Worm (Caenorhabditis elegans) whole organism, L2 larva: ENCODE data around the gene rpn-12.
A peak's percentile ranks its signal among the peaks of the same experiment; 100 is the strongest.

Experiments
- F13H6.1 ChIP-seq: sonication (generic microtip); optimal IDR thresholded peaks from 2 replicates; lab custom pipeline; 2016; ENCODE audit warnings: missing genetic modification characterization, missing compliant biosample characterization
- R02D3.7 ChIP-seq: fragments of 150-350 bp; optimal IDR thresholded peaks from 2 replicates; lab custom pipeline; 2014; ENCODE audit warnings: missing biosample characterization, missing genetic modification characterization
- Y55F3AM.14 ChIP-seq: fragments of 200-800 bp; sonication (Bioruptor generic); optimal IDR thresholded peaks from 2 replicates; lab custom pipeline; 2018; ENCODE audit warnings: mild to moderate bottlenecking, missing genetic modification characterization, missing compliant biosample characterization
- alr-1 ChIP-seq: fragments of 150-350 bp; optimal IDR thresholded peaks from 2 replicates; lab custom pipeline; 2014; ENCODE audit warnings: missing biosample characterization, missing genetic modification characterization
- aly-2 ChIP-seq: fragments of 150-350 bp; optimal IDR thresholded peaks from 2 replicates; lab custom pipeline; 2014; ENCODE audit warnings: missing biosample characterization, missing genetic modification characterization
- ama-1 ChIP-seq: fragments of 150-350 bp; optimal IDR thresholded peaks from 2 replicates; lab custom pipeline; 2018; ENCODE audit warnings: inconsistent platforms
- ceh-82 ChIP-seq: fragments of 150-350 bp; optimal IDR thresholded peaks from 2 replicates; lab custom pipeline; 2014; ENCODE audit warnings: missing biosample characterization, missing genetic modification characterization
- crh-2 ChIP-seq: sonication (generic microtip); optimal IDR thresholded peaks from 2 replicates; lab custom pipeline; 2017; ENCODE audit warnings: missing biosample characterization, missing genetic modification characterization
- dmd-4 ChIP-seq: sonication (generic microtip); optimal IDR thresholded peaks from 2 replicates; lab custom pipeline; 2017; ENCODE audit warnings: missing biosample characterization, missing genetic modification characterization
- egl-27 ChIP-seq: sonication (generic microtip); optimal IDR thresholded peaks from 3 replicates; lab custom pipeline; 2017; ENCODE audit warnings: missing biosample characterization, missing genetic modification reagents, missing genetic modification characterization
- fos-1 ChIP-seq: fragments of 150-350 bp; optimal IDR thresholded peaks from 2 replicates; lab custom pipeline; 2014; ENCODE audit warnings: missing biosample characterization, missing genetic modification characterization
- gmeb-1 ChIP-seq: fragments of 150-350 bp; optimal IDR thresholded peaks from 2 replicates; lab custom pipeline; 2014; ENCODE audit warnings: missing biosample characterization, missing genetic modification characterization
- lin-11 ChIP-seq: fragments of 150-350 bp; sonication (generic microtip); optimal IDR thresholded peaks from 2 replicates; lab custom pipeline; 2014; ENCODE audit warnings: missing biosample characterization, missing genetic modification characterization, inconsistent platforms, mixed read lengths
- lin-13 ChIP-seq: fragments of 150-350 bp; optimal IDR thresholded peaks from 2 replicates; lab custom pipeline; 2014; ENCODE audit warnings: missing biosample characterization, missing genetic modification reagents, missing genetic modification characterization
- lsy-2 ChIP-seq, 2 experiments: fragments of 150-350 bp in 1 of 2; sonication (generic microtip) in 1 of 2; optimal IDR thresholded peaks; 2 replicates each; lab custom pipeline; 2014 to 2017; ENCODE audit warnings: missing biosample characterization in 2 of 2, missing genetic modification characterization in 2 of 2
- mab-5 ChIP-seq: fragments of 150-350 bp; optimal IDR thresholded peaks from 2 replicates; lab custom pipeline; 2014; ENCODE audit warnings: missing biosample characterization, missing genetic modification characterization
- mbf-1 ChIP-seq: sonication (generic microtip); optimal IDR thresholded peaks from 2 replicates; lab custom pipeline; 2017; ENCODE audit warnings: missing biosample characterization, missing genetic modification characterization
- mdl-1 ChIP-seq, 2 experiments: fragments of 150-350 bp in 1 of 2; sonication (generic microtip) in 1 of 2; optimal IDR thresholded peaks; 2 replicates each; lab custom pipeline; 2017; ENCODE audit warnings: missing biosample characterization in 2 of 2, missing genetic modification characterization in 2 of 2
- nhr-10 ChIP-seq: sonication (generic microtip); optimal IDR thresholded peaks from 2 replicates; lab custom pipeline; 2017; ENCODE audit warnings: missing biosample characterization, missing genetic modification characterization
- nhr-129 ChIP-seq: fragments of 150-350 bp; optimal IDR thresholded peaks from 2 replicates; lab custom pipeline; 2014; ENCODE audit warnings: missing biosample characterization, missing genetic modification characterization
- nhr-21 ChIP-seq: fragments of 150-350 bp; optimal IDR thresholded peaks from 2 replicates; lab custom pipeline; 2014; ENCODE audit warnings: missing biosample characterization, missing genetic modification characterization
- nhr-23 ChIP-seq: fragments of 150-350 bp; optimal IDR thresholded peaks from 2 replicates; lab custom pipeline; 2014; ENCODE audit warnings: missing biosample characterization, missing genetic modification reagents, missing genetic modification characterization
- nhr-25 ChIP-seq: fragments of 150-350 bp; sonication (generic microtip); optimal IDR thresholded peaks from 3 replicates; lab custom pipeline; 2014; ENCODE audit warnings: missing biosample characterization, missing genetic modification characterization
- nhr-77 ChIP-seq: fragments of 150-350 bp; optimal IDR thresholded peaks from 2 replicates; lab custom pipeline; 2014; ENCODE audit warnings: missing biosample characterization, missing genetic modification characterization
- peb-1 ChIP-seq: fragments of 150-350 bp; optimal IDR thresholded peaks from 2 replicates; lab custom pipeline; 2014; ENCODE audit warnings: missing biosample characterization, missing genetic modification characterization
- sem-4 ChIP-seq: fragments of 150-350 bp; optimal IDR thresholded peaks from 2 replicates; lab custom pipeline; 2014; ENCODE audit warnings: missing biosample characterization, missing genetic modification reagents, missing genetic modification characterization
- skn-1 ChIP-seq: sonication (generic microtip); optimal IDR thresholded peaks from 2 replicates; lab custom pipeline; 2017; ENCODE audit warnings: missing biosample characterization, missing genetic modification characterization
- sma-3 ChIP-seq: sonication (generic microtip); optimal IDR thresholded peaks from 2 replicates; lab custom pipeline; 2016; ENCODE audit warnings: missing genetic modification reagents, missing genetic modification characterization, missing compliant biosample characterization
- sma-9 ChIP-seq, 2 experiments: fragments of 150-350 bp in 1 of 2; sonication (generic microtip) in 1 of 2; optimal IDR thresholded peaks; 2 replicates each; lab custom pipeline; 2014 to 2016; ENCODE audit warnings: missing genetic modification characterization in 2 of 2, mild to moderate bottlenecking in 1 of 2, missing biosample characterization in 1 of 2, missing compliant biosample characterization in 1 of 2, missing genetic modification reagents in 1 of 2, moderate library complexity in 1 of 2
- snpc-4 ChIP-seq: fragments of 150-350 bp; optimal IDR thresholded peaks from 2 replicates; lab custom pipeline; 2014; ENCODE audit warnings: missing biosample characterization, missing genetic modification characterization
- unc-39 ChIP-seq: fragments of 150-350 bp; optimal IDR thresholded peaks from 2 replicates; lab custom pipeline; 2014; ENCODE audit warnings: missing biosample characterization, missing genetic modification characterization
- unc-55 ChIP-seq: fragments of 150-350 bp; sonication (generic microtip); optimal IDR thresholded peaks from 3 replicates; lab custom pipeline; 2014; ENCODE audit warnings: missing biosample characterization, missing genetic modification reagents, missing genetic modification characterization
- zag-1 ChIP-seq: fragments of 150-350 bp; optimal IDR thresholded peaks from 2 replicates; lab custom pipeline; 2014; ENCODE audit warnings: missing biosample characterization, missing genetic modification characterization
- ztf-11 ChIP-seq: sonication (generic microtip); optimal IDR thresholded peaks from 2 replicates; lab custom pipeline; 2017; ENCODE audit warnings: missing biosample characterization, missing genetic modification characterization
- ztf-4 ChIP-seq: fragments of 150-350 bp; optimal IDR thresholded peaks from 2 replicates; lab custom pipeline; 2014; ENCODE audit warnings: missing biosample characterization, missing genetic modification characterization

The rpn-12 gene

ce11 chrII:11645383-11645782, 7.5 kb upstream of the rpn-12 start:
- TF ChIP-seq lin-11 (tag; lab: Kevin White, UChicago) (no peak), nhr-77 (tag; lab: Kevin White, UChicago) (no peak), sma-9 (GFP tag; optimal IDR thresholded peaks at IDR 0.05; lab: Kevin White, UChicago) (peak; percentile 4), sma-9 (tag; optimal IDR thresholded peaks at IDR 0.05; lab: Kevin White, UChicago) (no peak), snpc-4 (no peak), ztf-11 (tag; lab: Kevin White, UChicago) (no peak)

ce11 chrII:11646276-11646797, 6.6 kb upstream of the rpn-12 start, which contains the start of gene ghi-1:
TSS of gene ghi-1 (plus strand) at chrII:11646747.
- peak; percentile 54 for TF ChIP-seq fos-1 (tag; lab: Kevin White, UChicago)
- no peak for TF ChIP-seq unc-39
- no peak for TF ChIP-seq ztf-4
- no peak for TF ChIP-seq lin-11 (tag; lab: Kevin White, UChicago)
- peak; percentile 19 for TF ChIP-seq sma-9 (GFP tag; optimal IDR thresholded peaks at IDR 0.05; lab: Kevin White, UChicago)
- no peak for TF ChIP-seq sma-9 (tag; optimal IDR thresholded peaks at IDR 0.05; lab: Kevin White, UChicago)
- no peak for TF ChIP-seq nhr-77 (tag; lab: Kevin White, UChicago)
- TF ChIP-seq egl-27 = no peak
- no peak for TF ChIP-seq nhr-129 (tag; lab: Kevin White, UChicago)
- peak; percentile 11 for TF ChIP-seq nhr-25 (tag; lab: Kevin White, UChicago)
- no peak for TF ChIP-seq lsy-2 (tag; optimal IDR thresholded peaks at IDR 0.05; lab: Kevin White, UChicago)
- no peak for TF ChIP-seq gmeb-1
- TF ChIP-seq R02D3.7 (tag; lab: Kevin White, UChicago) = no peak
- peak; percentile 8 for TF ChIP-seq sma-3 (GFP tag; lab: Kevin White, UChicago)
- no peak for TF ChIP-seq F13H6.1
- no peak for TF ChIP-seq zag-1
- no peak for TF ChIP-seq nhr-23 (tag; lab: Kevin White, UChicago)

DNA sequence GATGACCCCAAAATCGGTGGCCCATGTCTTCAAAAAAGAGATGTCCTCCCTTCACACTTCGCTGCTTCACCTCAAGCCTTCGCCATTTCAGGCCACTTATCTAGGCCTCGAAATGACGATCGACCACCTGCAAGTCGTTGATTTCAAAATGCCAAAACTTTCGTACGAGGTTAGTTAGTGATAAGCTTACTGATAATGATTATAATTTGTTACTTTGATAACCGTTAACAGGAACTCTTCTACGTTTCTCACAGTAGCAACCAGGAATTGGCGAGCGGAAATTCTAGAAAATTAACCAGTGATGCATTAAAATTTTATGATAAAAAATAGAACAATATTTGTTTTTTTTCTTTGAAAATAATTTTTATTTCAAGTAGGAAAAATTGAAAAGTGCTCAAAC, 6.0 kb upstream of the rpn-12 start:
- TF ChIP-seq fos-1 (tag; lab: Kevin White, UChicago) = peak; percentile 79
- TF ChIP-seq nhr-10 (tag; lab: Kevin White, UChicago) = no peak
- TF ChIP-seq, all 48 proteins: peak for 1

DNA sequence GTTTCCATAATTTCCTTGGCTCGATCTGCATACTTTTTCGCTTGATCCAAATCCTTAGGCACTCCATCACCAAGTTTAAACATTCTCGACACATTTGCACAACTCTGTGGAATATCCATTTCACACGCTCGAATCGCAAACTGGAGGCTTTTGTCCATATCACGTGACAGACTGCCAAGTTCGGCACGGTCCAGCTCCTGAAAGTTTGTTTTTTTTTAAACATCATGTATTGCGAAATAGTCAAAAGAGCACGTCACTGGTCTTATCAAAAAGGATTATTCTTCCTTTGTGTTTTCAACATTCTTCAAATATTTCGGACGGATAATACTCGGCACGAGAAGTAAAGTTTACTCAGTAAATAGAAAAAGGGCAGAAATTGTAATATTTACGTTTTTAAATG, 3.7 kb upstream of the rpn-12 start:
- no peak for TF ChIP-seq crh-2 (tag; lab: Kevin White, UChicago)
- TF ChIP-seq ztf-11 (tag; lab: Kevin White, UChicago) = no peak
- no peak for TF ChIP-seq egl-27
- no peak for TF ChIP-seq nhr-129 (tag; lab: Kevin White, UChicago)
- no peak for TF ChIP-seq unc-55
- no peak for TF ChIP-seq aly-2 (tag; lab: Kevin White, UChicago)
- TF ChIP-seq sem-4 (tag; lab: Kevin White, UChicago) = no peak
- TF ChIP-seq nhr-21 (tag; lab: Kevin White, UChicago) = no peak
- no peak for TF ChIP-seq ceh-82 (tag; lab: Kevin White, UChicago)
- TF ChIP-seq alr-1 (tag; lab: Kevin White, UChicago) = no peak
- TF ChIP-seq mab-5 (tag; lab: Kevin White, UChicago) = no peak
- no peak for TF ChIP-seq snpc-4
- TF ChIP-seq gmeb-1 = no peak
- no peak for TF ChIP-seq mdl-1 (tag; optimal IDR thresholded peaks at IDR 0.05; lab: Kevin White, UChicago)
- no peak for TF ChIP-seq mbf-1 (tag; lab: Kevin White, UChicago)
- no peak for TF ChIP-seq lin-11 (tag; lab: Kevin White, UChicago)

DNA sequence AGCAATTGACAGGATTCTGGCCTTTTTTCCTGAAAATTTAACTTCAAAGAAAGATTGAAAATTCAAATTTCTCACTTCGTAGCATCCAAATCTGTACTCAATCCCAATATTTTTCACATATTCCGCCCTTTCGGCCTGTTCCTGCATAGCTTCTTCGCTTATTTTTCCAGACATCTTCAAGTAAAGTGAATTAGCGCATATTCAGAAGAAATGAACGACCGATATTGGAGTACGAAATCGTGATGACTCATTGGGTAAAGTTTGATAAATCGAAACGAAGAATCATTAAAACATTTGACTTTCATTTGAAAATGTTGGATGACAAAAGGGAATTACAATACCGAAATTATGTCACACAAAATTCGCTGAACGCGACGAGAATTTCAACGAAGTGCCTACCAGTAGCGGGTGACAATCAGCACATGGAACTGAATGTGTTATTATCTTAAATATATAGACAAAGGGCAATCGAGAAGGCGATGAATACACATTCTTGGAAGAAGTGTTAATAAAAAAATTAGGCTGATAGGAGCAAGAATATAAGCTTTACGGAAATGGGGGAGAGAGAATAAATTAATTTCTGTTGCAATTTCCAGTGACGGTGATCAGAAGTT, 1.8 kb upstream of the rpn-12 start, which contains the start of gene coa-7:
Gene coa-7 (minus strand): TSS at position 174 of the 614 bp plus-strand sequence.
- TF ChIP-seq nhr-25 (tag; lab: Kevin White, UChicago) (no peak), lin-13 (GFP tag; lab: Kevin White, UChicago) (no peak), Y55F3AM.14 (GFP tag; lab: Kevin White, UChicago) (no peak), unc-55 (no peak), ama-1 (no peak), nhr-129 (tag; lab: Kevin White, UChicago) (no peak), skn-1 (no peak), dmd-4 (no peak), peb-1 (no peak)
